Worm (Caenorhabditis elegans): ENCODE data around the gene cyp-32A1.

DNA sequence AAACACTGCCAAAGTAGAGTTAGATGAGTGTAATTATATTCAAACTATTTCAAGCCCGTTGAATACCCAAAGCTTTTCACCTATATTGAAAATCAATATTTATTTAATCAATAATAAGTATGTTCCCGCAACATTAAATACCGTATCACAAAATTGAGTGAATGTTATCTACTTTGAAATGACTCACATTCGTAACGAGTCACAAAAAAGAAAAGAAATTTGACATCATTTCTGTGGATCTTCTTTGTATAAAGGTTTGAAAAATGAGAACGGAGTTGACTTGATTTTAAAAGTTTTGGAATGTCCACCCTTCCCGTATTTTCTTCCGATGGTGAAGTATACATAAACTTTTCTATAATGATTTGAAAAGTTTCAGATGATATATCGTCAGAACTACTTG, 46.3 kb upstream of the cyp-32A1 start, which contains the start of gene srr-10:
- TF ChIP-seq lin-39 (tag; optimal IDR thresholded peaks at IDR 0.05) = no peak
- no peak for TF ChIP-seq tbx-2 (tag; optimal IDR thresholded peaks at IDR 0.05)
- TF ChIP-seq nhr-11 (tag; optimal IDR thresholded peaks at IDR 0.05) = no peak
- TF ChIP-seq nhr-77 (tag; optimal IDR thresholded peaks at IDR 0.05) = no peak
- TF ChIP-seq unc-39 (tag; optimal IDR thresholded peaks at IDR 0.05) = no peak
- no peak for TF ChIP-seq mdl-1 (tag; optimal IDR thresholded peaks at IDR 0.05)
- TF ChIP-seq nhr-237 (tag; optimal IDR thresholded peaks at IDR 0.05) = no peak
- no peak for TF ChIP-seq zag-1 (tag; optimal IDR thresholded peaks at IDR 0.05)
- no peak for TF ChIP-seq nhr-25 (tag; optimal IDR thresholded peaks at IDR 0.05)
- TF ChIP-seq ZK546.5 (tag; optimal IDR thresholded peaks at IDR 0.05) = no peak
- TF ChIP-seq ceh-82 (tag; optimal IDR thresholded peaks at IDR 0.05) = no peak
- TF ChIP-seq aly-2 (tag; optimal IDR thresholded peaks at IDR 0.05) = no peak
